Worm (Caenorhabditis elegans) whole organism, early embryonic: ENCODE results near the gene H06H21.8.

Experiments
- B0310.2 ChIP-seq: sonication (generic microtip); optimal IDR thresholded peaks from 2 replicates; lab custom pipeline; 2016; ENCODE audit warnings: mild to moderate bottlenecking, missing genetic modification characterization, missing compliant biosample characterization
- aly-1 ChIP-seq: sonication (generic microtip); optimal IDR thresholded peaks from 2 replicates; lab custom pipeline; 2016; ENCODE audit warnings: missing genetic modification characterization, missing compliant biosample characterization
- ama-1 ChIP-seq: fragments of 150-350 bp; optimal IDR thresholded peaks from 2 replicates; lab custom pipeline; 2014
- ceh-36 ChIP-seq: sonication (generic microtip); optimal IDR thresholded peaks from 2 replicates; lab custom pipeline; 2016; ENCODE audit warnings: missing genetic modification characterization, inconsistent platforms, missing compliant biosample characterization
- flt-1 ChIP-seq: fragments of 200-800 bp; sonication (Bioruptor generic); IDR thresholded peaks from 2 replicates; pipeline ENCODE4 v1.3.6; 2022; ENCODE audit warnings: missing genetic modification characterization, missing compliant biosample characterization
- pes-1 ChIP-seq: fragments of 200-800 bp; sonication (Bioruptor generic); IDR thresholded peaks from 2 replicates; pipeline ENCODE4 v1.3.6; 2022; ENCODE audit warnings: missing genetic modification reagents, missing genetic modification characterization, missing compliant biosample characterization
- scrt-1 ChIP-seq: fragments of 200-800 bp; sonication (Bioruptor generic); IDR thresholded peaks from 2 replicates; pipeline ENCODE4 v1.3.6; 2022; ENCODE audit warnings: missing genetic modification characterization, missing compliant biosample characterization
- tbx-11 ChIP-seq: fragments of 200-800 bp; sonication (Bioruptor generic); IDR thresholded peaks from 2 replicates; pipeline ENCODE4 v1.3.6; 2022; ENCODE audit warnings: missing genetic modification characterization, missing compliant biosample characterization
- tbx-37 ChIP-seq: fragments of 200-800 bp; sonication (Bioruptor generic); conservative IDR thresholded peaks from 2 replicates; pipeline ENCODE4 v1.3.6; 2022; ENCODE audit warnings: missing genetic modification reagents, missing genetic modification characterization, missing compliant biosample characterization
- tra-4 ChIP-seq: sonication (generic microtip); optimal IDR thresholded peaks from 2 replicates; lab custom pipeline; 2017; ENCODE audit warnings: missing genetic modification characterization, missing compliant biosample characterization

- TF ChIP-seq tbx-37 (GFP tag; lab: Robert Waterston, UW) (no peak), ama-1 (lab: Kevin White, UChicago) (no peak), flt-1 (no peak), tra-4 (tag; lab: Kevin White, UChicago) (no peak), pes-1 (GFP tag; lab: Robert Waterston, UW) (no peak), scrt-1 (GFP tag; lab: Robert Waterston, UW) (no peak), aly-1 (tag; lab: Kevin White, UChicago) (no peak), B0310.2 (tag; lab: Kevin White, UChicago) (no peak), tbx-11 (GFP tag; lab: Robert Waterston, UW) (no peak), ceh-36 (tag; lab: Kevin White, UChicago) (no peak)
Measured at ce11 chrIV:4827219-4827618, 6.3 kb upstream of the H06H21.8 start, which contains the start of gene mpz-4.
